Fruit fly (Drosophila melanogaster): ENCODE measurements around the gene RpS27A.
A peak's percentile ranks its signal among the peaks of the same experiment; 100 is the strongest.

RpS27A gene

DNA sequence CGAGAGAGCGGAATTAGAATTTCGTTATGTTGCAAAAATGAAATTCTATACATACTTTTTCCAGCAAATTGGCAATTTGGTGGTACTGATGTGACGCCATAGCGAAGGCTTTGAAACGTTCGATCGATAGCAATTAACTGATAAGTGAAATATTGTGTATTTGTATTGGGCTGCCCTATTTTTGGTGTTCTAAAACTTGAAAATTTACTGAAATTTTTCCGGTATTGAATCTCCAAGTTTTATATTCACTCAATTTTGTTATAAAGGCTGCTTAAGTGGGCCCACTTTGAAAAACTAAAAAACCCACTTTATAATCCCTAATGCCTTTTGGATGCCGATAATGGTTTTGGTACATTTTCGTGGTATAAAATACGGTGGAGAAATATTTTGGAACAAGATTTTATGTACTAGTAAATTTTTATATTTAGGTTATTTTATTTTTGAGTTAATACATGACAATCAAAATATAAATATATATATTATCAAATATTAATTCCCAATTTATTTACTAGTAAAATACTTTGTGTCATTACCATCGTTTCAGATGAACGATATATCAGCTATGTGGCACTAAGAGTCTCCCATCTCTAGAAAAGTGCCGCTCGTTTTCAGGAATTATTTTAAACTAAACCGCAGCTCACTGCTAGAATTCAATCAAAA is 45.6 kb upstream of the RpS27A start, which contains the start of the genes Cand1 and pim (continued):
- TF ChIP-seq CG12236 (GFP tag; optimal IDR thresholded peaks at IDR 0.05) (no peak), Gsc (GFP tag; IDR thresholded peaks at IDR 0.05) (no peak), Trl (optimal IDR thresholded peaks at IDR 0.05) (no peak), Trl (GFP tag; optimal IDR thresholded peaks at IDR 0.05) (no peak), Rx (GFP tag; IDR thresholded peaks at IDR 0.05) (no peak), CG11504 (tag; optimal IDR thresholded peaks at IDR 0.05) (no peak), cg (GFP tag; optimal IDR thresholded peaks at IDR 0.05) (no peak), Opbp (GFP tag; IDR thresholded peaks at IDR 0.05; ENCODE audit: partially characterized antibody) (no peak; the same call in 2 of the 3 replicates), CG13296 (GFP tag; optimal IDR thresholded peaks at IDR 0.05) (no peak), Taf1 (GFP tag; IDR thresholded peaks at IDR 0.05) (no peak), dysf (GFP tag; IDR thresholded peaks at IDR 0.05) (no peak), bigmax (GFP tag; optimal IDR thresholded peaks at IDR 0.05) (no peak), otp (GFP tag; IDR thresholded peaks at IDR 0.05) (no peak), CG6175 (GFP tag; IDR thresholded peaks at IDR 0.05) (no peak), sna (GFP tag; IDR thresholded peaks at IDR 0.05; ENCODE audit: partially characterized antibody) (no peak), CG6254 (GFP tag; optimal IDR thresholded peaks at IDR 0.05) (no peak), nerfin-1 (tag; optimal IDR thresholded peaks at IDR 0.05) (peak; percentile 26), sd (tag; optimal IDR thresholded peaks at IDR 0.05) (peak; percentile 50), dpn (GFP tag; optimal IDR thresholded peaks at IDR 0.05) (peak in 1 of 2 experiments; percentile 12), CG8944 (GFP tag; optimal IDR thresholded peaks at IDR 0.05) (no peak), CG11723 (GFP tag; optimal IDR thresholded peaks at IDR 0.05) (no peak), CG7928 (GFP tag; optimal IDR thresholded peaks at IDR 0.05) (no peak), ase (GFP tag; IDR thresholded peaks at IDR 0.05) (no peak), repo (GFP tag; optimal IDR thresholded peaks at IDR 0.05) (no peak), sqz (GFP tag; optimal IDR thresholded peaks at IDR 0.05) (no peak), dmrt99B (tag; optimal IDR thresholded peaks at IDR 0.05) (no peak), Ada2b (GFP tag; IDR thresholded peaks at IDR 0.05) (no peak), CG2120 (GFP tag; optimal IDR thresholded peaks at IDR 0.05) (peak; percentile 4), CG4854 (GFP tag; optimal IDR thresholded peaks at IDR 0.05) (no peak), salm (tag; optimal IDR thresholded peaks at IDR 0.05) (no peak), CG8281 (tag; optimal IDR thresholded peaks at IDR 0.05) (no peak), br (optimal IDR thresholded peaks at IDR 0.05) (no peak), CG16813 (GFP tag; IDR thresholded peaks at IDR 0.05; ENCODE audit: partially characterized antibody) (peak; percentile 70), CG10366 (GFP tag; IDR thresholded peaks at IDR 0.05) (no peak), Hmr (GFP tag; optimal IDR thresholded peaks at IDR 0.05) (no peak), da (GFP tag; optimal IDR thresholded peaks at IDR 0.05) (no peak), unc-4 (GFP tag; IDR thresholded peaks at IDR 0.05; ENCODE audit: partially characterized antibody) (peak; percentile 73), bowl (GFP tag; IDR thresholded peaks at IDR 0.05) (no peak), Sox100B (GFP tag; optimal IDR thresholded peaks at IDR 0.05) (no peak), CG2129 (GFP tag; IDR thresholded peaks at IDR 0.05; ENCODE audit: partially characterized antibody) (0 out of 2 replicates have a peak, but pooled peaks have one; percentile 16), CG10979 (tag; optimal IDR thresholded peaks at IDR 0.05) (no peak), al (GFP tag; IDR thresholded peaks at IDR 0.05) (no peak), Camta (GFP tag; optimal IDR thresholded peaks at IDR 0.05) (no peak), pho (GFP tag; optimal IDR thresholded peaks at IDR 0.05) (no peak), sima (GFP tag; optimal IDR thresholded peaks at IDR 0.05) (no peak), zfh1 (GFP tag; IDR thresholded peaks at IDR 0.05) (no peak), disco-r (GFP tag; optimal IDR thresholded peaks at IDR 0.05) (no peak), Doc2 (GFP tag; IDR thresholded peaks at IDR 0.05) (no peak), CG30020 (tag; optimal IDR thresholded peaks at IDR 0.05) (peak; percentile 97), ERR (GFP tag; optimal IDR thresholded peaks at IDR 0.05) (no peak), bcd (GFP tag; optimal IDR thresholded peaks at IDR 0.05) (no peak)
